Worm (Caenorhabditis elegans): ENCODE data around the gene F41H10.2.

The F41H10.2 gene

ce11 chrIV:5411641-5412337 lies 30.4 kb downstream of the F41H10.2 start, which contains the start of gene ZK616.8:
Gene ZK616.8, minus strand, starts transcription at chrIV:5412193.
- TF ChIP-seq elt-3 (tag; optimal IDR thresholded peaks at IDR 0.05): no peak
- no peak for TF ChIP-seq elt-2 (tag; optimal IDR thresholded peaks at IDR 0.05)
- TF ChIP-seq ama-1 (optimal IDR thresholded peaks at IDR 0.05): no peak
- TF ChIP-seq ceh-28 (tag; optimal IDR thresholded peaks at IDR 0.05): peak; percentile 61

- TF ChIP-seq ZK546.5 (tag; optimal IDR thresholded peaks at IDR 0.05) (no peak), daf-12 (tag; optimal IDR thresholded peaks at IDR 0.05) (no peak), ztf-11 (tag; optimal IDR thresholded peaks at IDR 0.05) (no peak), egl-5 (tag; optimal IDR thresholded peaks at IDR 0.05) (no peak), nhr-43 (tag; optimal IDR thresholded peaks at IDR 0.05; ENCODE audit: poor library complexity, severe bottlenecking) (no peak), hmg-11 (tag; optimal IDR thresholded peaks at IDR 0.05) (no peak), ceh-16 (tag; optimal IDR thresholded peaks at IDR 0.05) (no peak), aly-2 (tag; optimal IDR thresholded peaks at IDR 0.05) (no peak), nhr-23 (tag; optimal IDR thresholded peaks at IDR 0.05) (no peak), nhr-25 (tag; optimal IDR thresholded peaks at IDR 0.05) (no peak), skn-1 (tag; optimal IDR thresholded peaks at IDR 0.05) (no peak), ceh-9 (tag; optimal IDR thresholded peaks at IDR 0.05) (no peak), fkh-2 (tag; optimal IDR thresholded peaks at IDR 0.05) (no peak), R02D3.7 (tag; optimal IDR thresholded peaks at IDR 0.05) (no peak), ama-1 (optimal IDR thresholded peaks at IDR 0.05) (no peak), fkh-10 (GFP tag; optimal IDR thresholded peaks at IDR 0.05) (no peak), elt-3 (tag; optimal IDR thresholded peaks at IDR 0.05) (no peak), nhr-28 (tag; optimal IDR thresholded peaks at IDR 0.05) (no peak)
Measured at ce11 chrIV:5415696-5416095, 34.3 kb downstream of the F41H10.2 start, which contains the start of gene spp-7. Gene spp-7, minus strand, starts transcription at chrIV:5415796.

- TF ChIP-seq ZK546.5 (tag; optimal IDR thresholded peaks at IDR 0.05): no peak
- no peak for TF ChIP-seq nhr-77 (tag; optimal IDR thresholded peaks at IDR 0.05)
- TF ChIP-seq ztf-4 (tag; optimal IDR thresholded peaks at IDR 0.05): no peak
- no peak for TF ChIP-seq egl-5 (tag; optimal IDR thresholded peaks at IDR 0.05)
- no peak for TF ChIP-seq nhr-23 (tag; optimal IDR thresholded peaks at IDR 0.05)
- TF ChIP-seq nhr-76 (tag; optimal IDR thresholded peaks at IDR 0.05): no peak
- TF ChIP-seq elt-1 (tag; optimal IDR thresholded peaks at IDR 0.05): no peak
- TF ChIP-seq mml-1 (tag; optimal IDR thresholded peaks at IDR 0.05): no peak
- TF ChIP-seq nfya-1 (tag; optimal IDR thresholded peaks at IDR 0.05; ENCODE audit: insufficient read depth): no peak
- TF ChIP-seq lin-15B (tag; optimal IDR thresholded peaks at IDR 0.05): no peak
- no peak for TF ChIP-seq pha-4 (tag; optimal IDR thresholded peaks at IDR 0.05)
- TF ChIP-seq ama-1 (optimal IDR thresholded peaks at IDR 0.05): no peak
- no peak for TF ChIP-seq nhr-43 (tag; optimal IDR thresholded peaks at IDR 0.05; ENCODE audit: poor library complexity, severe bottlenecking)
- no peak for TF ChIP-seq lsy-12 (tag; optimal IDR thresholded peaks at IDR 0.05)
- TF ChIP-seq nhr-25 (tag; optimal IDR thresholded peaks at IDR 0.05): no peak
- no peak for TF ChIP-seq R02D3.7 (tag; optimal IDR thresholded peaks at IDR 0.05)
- no peak for TF ChIP-seq fkh-2 (tag; optimal IDR thresholded peaks at IDR 0.05)
- TF ChIP-seq ztf-11 (tag; optimal IDR thresholded peaks at IDR 0.05): no peak
- no peak for TF ChIP-seq nhr-12 (tag; optimal IDR thresholded peaks at IDR 0.05)
Measured at ce11 chrIV:5419122-5419521, 37.7 kb downstream of the F41H10.2 start, which contains the start of gene ehn-3. Gene ehn-3, minus strand, starts transcription at chrIV:5419222.
